Fruit fly (Drosophila melanogaster) whole organism, prepupa: Measurements from ENCODE around the gene bin.

Source experiments
- Blimp-1 ChIP-seq: fragments of 200-800 bp; sonication (Bioruptor generic); optimal IDR thresholded peaks from 3 replicates; lab custom pipeline; 2017; ENCODE audit warnings: missing biosample characterization, missing genetic modification characterization, mild to moderate bottlenecking, moderate library complexity, missing genetic modification reagents
- CG10631 ChIP-seq: fragments of 200-800 bp; sonication (Bioruptor generic); optimal IDR thresholded peaks from 2 replicates; lab custom pipeline; 2016; ENCODE audit warnings: missing biosample characterization, missing genetic modification characterization
- CG10669 ChIP-seq: fragments of 200-800 bp; sonication (Bioruptor generic); optimal IDR thresholded peaks from 3 replicates; lab custom pipeline; 2018; ENCODE audit warnings: missing biosample characterization, mild to moderate bottlenecking, missing genetic modification characterization, moderate library complexity
- CG11294 ChIP-seq: fragments of 200-800 bp; sonication (Bioruptor generic); IDR thresholded peaks from 2 replicates; pipeline ENCODE4 v1.3.6; 2022; ENCODE audit warnings: missing biosample characterization, missing genetic modification characterization
- CG11762 ChIP-seq: fragments of 200-800 bp; sonication (Bioruptor generic); optimal IDR thresholded peaks from 3 replicates; lab custom pipeline; 2016; ENCODE audit warnings: missing biosample characterization, missing genetic modification characterization; ENCODE audit not compliant: insufficient read depth
- CG11902 ChIP-seq: fragments of 200-800 bp; sonication (Bioruptor generic); optimal IDR thresholded peaks from 3 replicates; lab custom pipeline; 2016; ENCODE audit warnings: missing biosample characterization, missing genetic modification characterization
- CG15336 ChIP-seq: fragments of 200-800 bp; sonication (Bioruptor generic); IDR thresholded peaks from 2 replicates; pipeline ENCODE4 v1.3.6; 2022; ENCODE audit warnings: missing biosample characterization, missing genetic modification characterization
- CG1621 ChIP-seq: fragments of 200-800 bp; sonication (Bioruptor generic); optimal IDR thresholded peaks from 3 replicates; lab custom pipeline; 2018; ENCODE audit warnings: missing biosample characterization, mild to moderate bottlenecking, missing genetic modification characterization
- CG16779 ChIP-seq: fragments of 200-800 bp; sonication (Bioruptor generic); optimal IDR thresholded peaks from 3 replicates; lab custom pipeline; 2017; ENCODE audit warnings: missing biosample characterization, mild to moderate bottlenecking, missing genetic modification characterization
- CG3032 ChIP-seq: fragments of 200-800 bp; optimal IDR thresholded peaks from 2 replicates; lab custom pipeline; 2019; ENCODE audit warnings: missing biosample characterization, mild to moderate bottlenecking, missing genetic modification characterization, moderate library complexity
- CG32006 ChIP-seq: fragments of 200-800 bp; sonication (Bioruptor generic); optimal IDR thresholded peaks from 3 replicates; lab custom pipeline; 2017; ENCODE audit warnings: missing biosample characterization, mild to moderate bottlenecking, missing genetic modification characterization
- CG34406 ChIP-seq: fragments of 200-800 bp; sonication (Bioruptor generic); optimal IDR thresholded peaks from 3 replicates; lab custom pipeline; 2016; ENCODE audit warnings: missing biosample characterization, missing genetic modification characterization
- CG3919 ChIP-seq: fragments of 200-800 bp; sonication (Bioruptor generic); optimal IDR thresholded peaks from 3 replicates; lab custom pipeline; 2016; ENCODE audit warnings: missing biosample characterization, missing genetic modification characterization
- CG4318 ChIP-seq: fragments of 200-800 bp; sonication (Bioruptor generic); optimal IDR thresholded peaks from 3 replicates; lab custom pipeline; 2017; ENCODE audit warnings: missing biosample characterization, mild to moderate bottlenecking, missing genetic modification characterization
- CG6163 ChIP-seq: fragments of 200-800 bp; sonication (Bioruptor generic); IDR thresholded peaks from 3 replicates; pipeline ENCODE4 v1.3.6; 2022; ENCODE audit warnings: missing biosample characterization, missing genetic modification characterization
- CG6276 ChIP-seq: fragments of 200-800 bp; sonication (Bioruptor generic); optimal IDR thresholded peaks from 2 replicates; lab custom pipeline; 2017; ENCODE audit warnings: missing biosample characterization, mild to moderate bottlenecking, missing genetic modification characterization
- CG6792 ChIP-seq: fragments of 200-800 bp; sonication (Bioruptor generic); optimal IDR thresholded peaks from 3 replicates; lab custom pipeline; 2016; ENCODE audit warnings: missing biosample characterization, missing genetic modification characterization
- CG6808 ChIP-seq: fragments of 200-800 bp; sonication (Bioruptor generic); optimal IDR thresholded peaks from 3 replicates; lab custom pipeline; 2017; ENCODE audit warnings: missing biosample characterization, missing genetic modification characterization, mild to moderate bottlenecking, moderate library complexity, missing genetic modification reagents
- CG6854 ChIP-seq: fragments of 200-800 bp; sonication (Bioruptor generic); optimal IDR thresholded peaks from 2 replicates; lab custom pipeline; 2017; ENCODE audit warnings: missing biosample characterization, mild to moderate bottlenecking, missing genetic modification characterization
- CG7368 ChIP-seq: fragments of 200-800 bp; sonication (Bioruptor generic); optimal IDR thresholded peaks from 3 replicates; lab custom pipeline; 2016; ENCODE audit warnings: missing biosample characterization, missing genetic modification characterization
- CG8119 ChIP-seq: fragments of 200-800 bp; sonication (Bioruptor generic); IDR thresholded peaks from 3 replicates; pipeline ENCODE4 v1.3.6; 2022; ENCODE audit warnings: missing biosample characterization, missing genetic modification characterization
- CG8319 ChIP-seq: fragments of 200-800 bp; sonication (Bioruptor generic); optimal IDR thresholded peaks from 3 replicates; lab custom pipeline; 2016; ENCODE audit warnings: missing biosample characterization, missing genetic modification characterization
- CG8632 ChIP-seq: fragments of 200-800 bp; sonication (Bioruptor generic); optimal IDR thresholded peaks from 3 replicates; lab custom pipeline; 2016; ENCODE audit warnings: missing biosample characterization, missing genetic modification characterization
- CG9139 ChIP-seq: fragments of 200-800 bp; sonication (Bioruptor generic); optimal IDR thresholded peaks from 3 replicates; lab custom pipeline; 2017; ENCODE audit warnings: missing biosample characterization, mild to moderate bottlenecking, missing genetic modification characterization
- Eip75B ChIP-seq: fragments of 200-800 bp; sonication (Bioruptor generic); optimal IDR thresholded peaks from 3 replicates; lab custom pipeline; 2016; ENCODE audit warnings: missing biosample characterization, missing genetic modification characterization
- Eip78C ChIP-seq: fragments of 200-800 bp; sonication (Bioruptor generic); peaks from one replicate; lab custom pipeline; 2016; ENCODE audit warnings: missing biosample characterization, missing genetic modification characterization
- Eip93F ChIP-seq: fragments of 200-800 bp; sonication (Bioruptor generic); optimal IDR thresholded peaks from 2 replicates; lab custom pipeline; 2016; ENCODE audit warnings: missing biosample characterization, mild to moderate bottlenecking, missing genetic modification characterization
- Ets21C ChIP-seq: fragments of 200-800 bp; sonication (Bioruptor generic); optimal IDR thresholded peaks from 3 replicates; lab custom pipeline; 2016; ENCODE audit warnings: missing biosample characterization, missing genetic modification characterization
- Ets96B ChIP-seq: fragments of 200-800 bp; optimal IDR thresholded peaks from 2 replicates; lab custom pipeline; 2019; ENCODE audit warnings: missing biosample characterization, mild to moderate bottlenecking, missing genetic modification characterization, moderate library complexity
- Hr38 ChIP-seq: sonication (Bioruptor generic); optimal IDR thresholded peaks from 2 replicates; lab custom pipeline; 2016; ENCODE audit warnings: missing biosample characterization, missing genetic modification characterization
- Hr39 ChIP-seq: fragments of 200-800 bp; sonication (Bioruptor generic); optimal IDR thresholded peaks from 2 replicates; lab custom pipeline; 2016; ENCODE audit warnings: missing biosample characterization, missing genetic modification characterization
- Hr4 ChIP-seq: fragments of 200-800 bp; sonication (Bioruptor generic); optimal IDR thresholded peaks from 3 replicates; lab custom pipeline; 2016; ENCODE audit warnings: missing biosample characterization, missing genetic modification characterization
- Lpt ChIP-seq: fragments of 200-800 bp; sonication (Bioruptor generic); optimal IDR thresholded peaks from 3 replicates; lab custom pipeline; 2016; ENCODE audit warnings: missing biosample characterization, missing genetic modification characterization
- Met ChIP-seq: fragments of 200-800 bp; sonication (Bioruptor generic); optimal IDR thresholded peaks from 3 replicates; lab custom pipeline; 2016; ENCODE audit warnings: missing biosample characterization, missing genetic modification characterization
- Smox ChIP-seq: fragments of 200-800 bp; sonication (Bioruptor generic); optimal IDR thresholded peaks from 3 replicates; lab custom pipeline; 2016; ENCODE audit warnings: missing biosample characterization, missing genetic modification characterization
- Sox102F ChIP-seq: fragments of 200-800 bp; sonication (Bioruptor generic); optimal IDR thresholded peaks from 2 replicates; lab custom pipeline; 2016; ENCODE audit warnings: missing biosample characterization, mild to moderate bottlenecking, missing genetic modification characterization
- Sox14 ChIP-seq: fragments of 200-800 bp; sonication (Bioruptor generic); optimal IDR thresholded peaks from 3 replicates; lab custom pipeline; 2016; ENCODE audit warnings: missing biosample characterization, missing genetic modification characterization
- Sox15 ChIP-seq: fragments of 200-800 bp; sonication (Bioruptor generic); optimal IDR thresholded peaks from 3 replicates; lab custom pipeline; 2016; ENCODE audit warnings: missing biosample characterization, missing genetic modification characterization
- achi ChIP-seq: fragments of 200-800 bp; sonication (Bioruptor generic); optimal IDR thresholded peaks from 3 replicates; lab custom pipeline; 2016; ENCODE audit warnings: missing biosample characterization, missing genetic modification characterization
- acj6 ChIP-seq: fragments of 200-800 bp; sonication (Bioruptor generic); optimal IDR thresholded peaks from 3 replicates; lab custom pipeline; 2016; ENCODE audit warnings: missing biosample characterization, missing genetic modification characterization
- dac ChIP-seq: fragments of 200-800 bp; sonication (Bioruptor generic); optimal IDR thresholded peaks from 2 replicates; lab custom pipeline; 2017; ENCODE audit warnings: missing biosample characterization, mild to moderate bottlenecking, missing genetic modification characterization
- dsx ChIP-seq: fragments of 200-800 bp; optimal IDR thresholded peaks from 3 replicates; lab custom pipeline; 2019; ENCODE audit warnings: missing biosample characterization, mild to moderate bottlenecking, missing genetic modification characterization, moderate library complexity; ENCODE audit not compliant: poor library complexity, severe bottlenecking
- esn ChIP-seq: fragments of 200-800 bp; sonication (Bioruptor generic); optimal IDR thresholded peaks from 2 replicates; lab custom pipeline; 2016; ENCODE audit warnings: missing biosample characterization, mild to moderate bottlenecking, missing genetic modification characterization, moderate library complexity
- fd85E ChIP-seq: fragments of 200-800 bp; sonication (Bioruptor generic); optimal IDR thresholded peaks from 3 replicates; lab custom pipeline; 2016; ENCODE audit warnings: missing biosample characterization, missing genetic modification characterization
- fkh ChIP-seq: fragments of 200-800 bp; sonication (Bioruptor generic); optimal IDR thresholded peaks from 3 replicates; lab custom pipeline; 2017; ENCODE audit warnings: missing biosample characterization, mild to moderate bottlenecking, missing genetic modification characterization, moderate library complexity
- net ChIP-seq: fragments of 200-800 bp; sonication (Bioruptor generic); optimal IDR thresholded peaks from 3 replicates; lab custom pipeline; 2016; ENCODE audit warnings: missing biosample characterization, missing genetic modification characterization
- pdm3 ChIP-seq: fragments of 200-800 bp; sonication (Bioruptor generic); optimal IDR thresholded peaks from 3 replicates; lab custom pipeline; 2016; ENCODE audit warnings: missing biosample characterization, missing genetic modification characterization
- salr ChIP-seq, 2 experiments: fragments of 200-800 bp; sonication (Bioruptor generic); optimal IDR thresholded peaks; 3 replicates each; lab custom pipeline; 2016 to 2018; ENCODE audit warnings: missing biosample characterization in 2 of 2, missing genetic modification characterization in 2 of 2, mild to moderate bottlenecking in 1 of 2
- spab ChIP-seq: fragments of 200-800 bp; sonication (Bioruptor generic); optimal IDR thresholded peaks from 2 replicates; lab custom pipeline; 2017; ENCODE audit warnings: missing biosample characterization, mild to moderate bottlenecking, missing genetic modification characterization, missing genetic modification reagents
- ss ChIP-seq, 2 experiments: fragments of 200-800 bp; sonication (Bioruptor generic); optimal IDR thresholded peaks; 2 replicates in 1 of 2; 3 replicates in 1 of 2; lab custom pipeline; 2017 to 2018; ENCODE audit warnings: mild to moderate bottlenecking in 2 of 2, missing biosample characterization in 2 of 2, missing genetic modification characterization in 2 of 2, moderate library complexity in 1 of 2
- svp ChIP-seq: fragments of 200-800 bp; sonication (Bioruptor generic); peaks from one replicate; lab custom pipeline; 2016; ENCODE audit warnings: missing biosample characterization, missing genetic modification characterization
- topi ChIP-seq: fragments of 200-800 bp; sonication (Bioruptor generic); optimal IDR thresholded peaks from 3 replicates; lab custom pipeline; 2016; ENCODE audit warnings: missing biosample characterization, missing genetic modification characterization

Gene bin

DNA sequence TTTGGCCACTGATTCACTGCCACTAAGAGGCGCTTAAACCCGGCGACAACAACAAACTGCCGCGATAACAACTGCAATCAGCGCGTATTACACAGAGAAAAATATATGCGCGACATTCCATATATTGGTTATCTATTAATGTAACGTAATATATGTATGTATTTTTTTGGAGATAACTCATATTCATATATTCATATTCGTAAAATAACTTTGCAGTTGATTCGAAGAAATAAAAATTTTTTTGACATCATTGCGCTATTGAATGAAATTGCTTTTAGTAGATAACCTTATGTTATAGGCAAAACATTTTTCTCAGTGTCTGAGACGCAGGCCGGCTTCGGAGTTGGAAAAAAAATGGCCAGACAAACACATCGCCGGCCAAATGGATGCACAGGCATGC is 6.5 kb downstream of the bin start:
- TF ChIP-seq svp (peak; percentile 73), CG11294 (GFP tag; lab: Robert Waterston, UW) (peak; percentile 22; the same call in 1 of the 2 replicates), CG4318 (GFP tag; lab: Kevin White, UChicago) (peak; percentile 53), achi (peak; percentile 51), CG10669 (peak; percentile 13), acj6 (peak; percentile 45), Ets21C (GFP tag; lab: Kevin White, UChicago) (no peak), Hr4 (GFP tag; lab: Kevin White, UChicago) (peak; percentile 84), Met (GFP tag; lab: Kevin White, UChicago) (peak; percentile 51), CG8119 (peak; percentile 76), CG3919 (GFP tag; lab: Kevin White, UChicago) (peak; percentile 38), salr (GFP tag; optimal IDR thresholded peaks at IDR 0.05; lab: Kevin White, UChicago) (peak in 1 of 2 experiments; percentile 34), CG7368 (GFP tag; lab: Kevin White, UChicago) (no peak), CG6163 (GFP tag; lab: Robert Waterston, UW) (peak; percentile 55; the same call in 2 of the 3 replicates), CG15336 (peak; percentile 76), dac (GFP tag; lab: Kevin White, UChicago) (peak; percentile 21), CG6792 (GFP tag; lab: Kevin White, UChicago) (peak; percentile 12), CG3032 (tag; lab: Kevin White, UChicago) (peak; percentile 31), fd85E (GFP tag; lab: Kevin White, UChicago) (no peak), net (GFP tag; lab: Kevin White, UChicago) (peak; percentile 57), Sox15 (GFP tag; lab: Kevin White, UChicago) (peak; percentile 19), dsx (GFP tag; lab: Kevin White, UChicago) (peak; percentile 30), Eip75B (GFP tag; lab: Kevin White, UChicago) (peak; percentile 38), CG11762 (GFP tag; lab: Kevin White, UChicago) (no peak), Blimp-1 (no peak), CG16779 (tag; lab: Kevin White, UChicago) (no peak), esn (peak; percentile 47), CG34406 (peak; percentile 39), CG11902 (GFP tag; lab: Kevin White, UChicago) (no peak), Hr38 (GFP tag; lab: Kevin White, UChicago) (no peak), pdm3 (GFP tag; lab: Kevin White, UChicago) (peak; percentile 64), Eip78C (GFP tag; lab: Kevin White, UChicago) (peak; percentile 85), spab (no peak), CG1621 (tag; lab: Kevin White, UChicago) (peak; percentile 17), CG6854 (GFP tag; lab: Kevin White, UChicago) (no peak), Smox (GFP tag; lab: Kevin White, UChicago) (peak; percentile 48), Eip93F (no peak), ss (GFP tag; optimal IDR thresholded peaks at IDR 0.05; lab: Kevin White, UChicago) (peak in 1 of 2 experiments; percentile 8), Sox14 (peak; percentile 28), CG9139 (GFP tag; lab: Kevin White, UChicago) (no peak), CG6808 (GFP tag; lab: Kevin White, UChicago) (peak; percentile 24), Lpt (GFP tag; lab: Kevin White, UChicago) (peak; percentile 23), Hr39 (GFP tag; lab: Kevin White, UChicago) (peak; percentile 47), topi (GFP tag; lab: Kevin White, UChicago) (peak; percentile 31), CG8319 (no peak), fkh (no peak), Ets96B (tag; lab: Kevin White, UChicago) (peak; percentile 35), CG8632 (GFP tag; lab: Kevin White, UChicago) (peak; percentile 11), CG6276 (peak; percentile 58), Sox102F (peak; percentile 16), CG32006 (peak; percentile 80), CG10631 (GFP tag; lab: Kevin White, UChicago) (peak; percentile 53)
